Fruit fly (Drosophila melanogaster) whole organism, prepupa: ENCODE data around the gene CG12121.

Experiments used
- CG10631 ChIP-seq: fragments of 200-800 bp; sonication (Bioruptor generic); optimal IDR thresholded peaks from 2 replicates; lab custom pipeline; 2016; ENCODE audit warnings: missing biosample characterization, missing genetic modification characterization
- CG10669 ChIP-seq: fragments of 200-800 bp; sonication (Bioruptor generic); optimal IDR thresholded peaks from 3 replicates; lab custom pipeline; 2018; ENCODE audit warnings: missing biosample characterization, mild to moderate bottlenecking, missing genetic modification characterization, moderate library complexity
- CG11294 ChIP-seq: fragments of 200-800 bp; sonication (Bioruptor generic); IDR thresholded peaks from 2 replicates; pipeline ENCODE4 v1.3.6; 2022; ENCODE audit warnings: missing biosample characterization, missing genetic modification characterization
- CG11762 ChIP-seq: fragments of 200-800 bp; sonication (Bioruptor generic); optimal IDR thresholded peaks from 3 replicates; lab custom pipeline; 2016; ENCODE audit warnings: missing biosample characterization, missing genetic modification characterization; ENCODE audit not compliant: insufficient read depth
- CG11902 ChIP-seq: fragments of 200-800 bp; sonication (Bioruptor generic); optimal IDR thresholded peaks from 3 replicates; lab custom pipeline; 2016; ENCODE audit warnings: missing biosample characterization, missing genetic modification characterization
- CG1621 ChIP-seq: fragments of 200-800 bp; sonication (Bioruptor generic); optimal IDR thresholded peaks from 3 replicates; lab custom pipeline; 2018; ENCODE audit warnings: missing biosample characterization, mild to moderate bottlenecking, missing genetic modification characterization
- CG16779 ChIP-seq: fragments of 200-800 bp; sonication (Bioruptor generic); optimal IDR thresholded peaks from 3 replicates; lab custom pipeline; 2017; ENCODE audit warnings: missing biosample characterization, mild to moderate bottlenecking, missing genetic modification characterization
- CG3032 ChIP-seq: fragments of 200-800 bp; optimal IDR thresholded peaks from 2 replicates; lab custom pipeline; 2019; ENCODE audit warnings: missing biosample characterization, mild to moderate bottlenecking, missing genetic modification characterization, moderate library complexity
- CG31627 ChIP-seq: fragments of 200-800 bp; sonication (Bioruptor generic); optimal IDR thresholded peaks from 3 replicates; lab custom pipeline; 2016; ENCODE audit warnings: missing biosample characterization, missing genetic modification characterization
- CG32006 ChIP-seq: fragments of 200-800 bp; sonication (Bioruptor generic); optimal IDR thresholded peaks from 3 replicates; lab custom pipeline; 2017; ENCODE audit warnings: missing biosample characterization, mild to moderate bottlenecking, missing genetic modification characterization
- CG34406 ChIP-seq: fragments of 200-800 bp; sonication (Bioruptor generic); optimal IDR thresholded peaks from 3 replicates; lab custom pipeline; 2016; ENCODE audit warnings: missing biosample characterization, missing genetic modification characterization
- CG3919 ChIP-seq: fragments of 200-800 bp; sonication (Bioruptor generic); optimal IDR thresholded peaks from 3 replicates; lab custom pipeline; 2016; ENCODE audit warnings: missing biosample characterization, missing genetic modification characterization
- CG6276 ChIP-seq: fragments of 200-800 bp; sonication (Bioruptor generic); optimal IDR thresholded peaks from 2 replicates; lab custom pipeline; 2017; ENCODE audit warnings: missing biosample characterization, mild to moderate bottlenecking, missing genetic modification characterization
- CG6792 ChIP-seq: fragments of 200-800 bp; sonication (Bioruptor generic); optimal IDR thresholded peaks from 3 replicates; lab custom pipeline; 2016; ENCODE audit warnings: missing biosample characterization, missing genetic modification characterization
- CG7368 ChIP-seq: fragments of 200-800 bp; sonication (Bioruptor generic); optimal IDR thresholded peaks from 3 replicates; lab custom pipeline; 2016; ENCODE audit warnings: missing biosample characterization, missing genetic modification characterization
- CG8119 ChIP-seq: fragments of 200-800 bp; sonication (Bioruptor generic); IDR thresholded peaks from 3 replicates; pipeline ENCODE4 v1.3.6; 2022; ENCODE audit warnings: missing biosample characterization, missing genetic modification characterization
- CG8632 ChIP-seq: fragments of 200-800 bp; sonication (Bioruptor generic); optimal IDR thresholded peaks from 3 replicates; lab custom pipeline; 2016; ENCODE audit warnings: missing biosample characterization, missing genetic modification characterization
- Eip75B ChIP-seq: fragments of 200-800 bp; sonication (Bioruptor generic); optimal IDR thresholded peaks from 3 replicates; lab custom pipeline; 2016; ENCODE audit warnings: missing biosample characterization, missing genetic modification characterization
- Eip78C ChIP-seq: fragments of 200-800 bp; sonication (Bioruptor generic); peaks from one replicate; lab custom pipeline; 2016; ENCODE audit warnings: missing biosample characterization, missing genetic modification characterization
- Ets21C ChIP-seq: fragments of 200-800 bp; sonication (Bioruptor generic); optimal IDR thresholded peaks from 3 replicates; lab custom pipeline; 2016; ENCODE audit warnings: missing biosample characterization, missing genetic modification characterization
- Ets96B ChIP-seq: fragments of 200-800 bp; optimal IDR thresholded peaks from 2 replicates; lab custom pipeline; 2019; ENCODE audit warnings: missing biosample characterization, mild to moderate bottlenecking, missing genetic modification characterization, moderate library complexity
- Gug ChIP-seq: fragments of 200-800 bp; sonication (Bioruptor generic); IDR thresholded peaks from 2 replicates; pipeline ENCODE4 v1.3.6; 2022; ENCODE audit warnings: missing biosample characterization, missing genetic modification characterization
- Hr38 ChIP-seq: sonication (Bioruptor generic); optimal IDR thresholded peaks from 2 replicates; lab custom pipeline; 2016; ENCODE audit warnings: missing biosample characterization, missing genetic modification characterization
- Hr39 ChIP-seq: fragments of 200-800 bp; sonication (Bioruptor generic); optimal IDR thresholded peaks from 2 replicates; lab custom pipeline; 2016; ENCODE audit warnings: missing biosample characterization, missing genetic modification characterization
- Lpt ChIP-seq: fragments of 200-800 bp; sonication (Bioruptor generic); optimal IDR thresholded peaks from 3 replicates; lab custom pipeline; 2016; ENCODE audit warnings: missing biosample characterization, missing genetic modification characterization
- Met ChIP-seq: fragments of 200-800 bp; sonication (Bioruptor generic); optimal IDR thresholded peaks from 3 replicates; lab custom pipeline; 2016; ENCODE audit warnings: missing biosample characterization, missing genetic modification characterization
- OdsH ChIP-seq: fragments of 200-800 bp; sonication (Bioruptor generic); optimal IDR thresholded peaks from 3 replicates; lab custom pipeline; 2016; ENCODE audit warnings: missing biosample characterization, missing genetic modification characterization
- Sox102F ChIP-seq: fragments of 200-800 bp; sonication (Bioruptor generic); optimal IDR thresholded peaks from 2 replicates; lab custom pipeline; 2016; ENCODE audit warnings: missing biosample characterization, mild to moderate bottlenecking, missing genetic modification characterization
- Sox15 ChIP-seq: fragments of 200-800 bp; sonication (Bioruptor generic); optimal IDR thresholded peaks from 3 replicates; lab custom pipeline; 2016; ENCODE audit warnings: missing biosample characterization, missing genetic modification characterization
- achi ChIP-seq: fragments of 200-800 bp; sonication (Bioruptor generic); optimal IDR thresholded peaks from 3 replicates; lab custom pipeline; 2016; ENCODE audit warnings: missing biosample characterization, missing genetic modification characterization
- cyc ChIP-seq: fragments of 200-800 bp; sonication (Bioruptor generic); optimal IDR thresholded peaks from 3 replicates; lab custom pipeline; 2016; ENCODE audit warnings: missing biosample characterization, missing genetic modification characterization
- dac ChIP-seq: fragments of 200-800 bp; sonication (Bioruptor generic); optimal IDR thresholded peaks from 2 replicates; lab custom pipeline; 2017; ENCODE audit warnings: missing biosample characterization, mild to moderate bottlenecking, missing genetic modification characterization
- eg ChIP-seq: fragments of 200-800 bp; sonication (Bioruptor generic); IDR thresholded peaks from 3 replicates; pipeline ENCODE4 v1.3.6; 2022; ENCODE audit warnings: missing biosample characterization, missing genetic modification characterization
- esn ChIP-seq: fragments of 200-800 bp; sonication (Bioruptor generic); optimal IDR thresholded peaks from 2 replicates; lab custom pipeline; 2016; ENCODE audit warnings: missing biosample characterization, mild to moderate bottlenecking, missing genetic modification characterization, moderate library complexity
- fd85E ChIP-seq: fragments of 200-800 bp; sonication (Bioruptor generic); optimal IDR thresholded peaks from 3 replicates; lab custom pipeline; 2016; ENCODE audit warnings: missing biosample characterization, missing genetic modification characterization
- fkh ChIP-seq: fragments of 200-800 bp; sonication (Bioruptor generic); optimal IDR thresholded peaks from 3 replicates; lab custom pipeline; 2017; ENCODE audit warnings: missing biosample characterization, mild to moderate bottlenecking, missing genetic modification characterization, moderate library complexity
- net ChIP-seq: fragments of 200-800 bp; sonication (Bioruptor generic); optimal IDR thresholded peaks from 3 replicates; lab custom pipeline; 2016; ENCODE audit warnings: missing biosample characterization, missing genetic modification characterization
- salr ChIP-seq, 2 experiments: fragments of 200-800 bp; sonication (Bioruptor generic); optimal IDR thresholded peaks; 3 replicates each; lab custom pipeline; 2016 to 2018; ENCODE audit warnings: missing biosample characterization in 2 of 2, missing genetic modification characterization in 2 of 2, mild to moderate bottlenecking in 1 of 2
- spab ChIP-seq: fragments of 200-800 bp; sonication (Bioruptor generic); optimal IDR thresholded peaks from 2 replicates; lab custom pipeline; 2017; ENCODE audit warnings: missing biosample characterization, mild to moderate bottlenecking, missing genetic modification characterization, missing genetic modification reagents
- svp ChIP-seq: fragments of 200-800 bp; sonication (Bioruptor generic); peaks from one replicate; lab custom pipeline; 2016; ENCODE audit warnings: missing biosample characterization, missing genetic modification characterization
- vri ChIP-seq: fragments of 200-800 bp; sonication (Bioruptor generic); optimal IDR thresholded peaks from 3 replicates; lab custom pipeline; 2016; ENCODE audit warnings: missing biosample characterization, mild to moderate bottlenecking, missing genetic modification characterization

The CG12121 gene

dm6 chrX:9201866-9202681, 30.1 kb downstream of the CG12121 start (continued):
- no peak for TF ChIP-seq Met (GFP tag; lab: Kevin White, UChicago)
- peak; percentile 64; the same call in 2 of the 3 replicates for TF ChIP-seq CG8119 (GFP tag; lab: Robert Waterston, UW)
- peak; percentile 2 for TF ChIP-seq OdsH (GFP tag; lab: Kevin White, UChicago)
- no peak for TF ChIP-seq CG7368
- TF ChIP-seq CG10669 (GFP tag; lab: Kevin White, UChicago) = peak; percentile 44
- TF ChIP-seq CG11762 (GFP tag; lab: Kevin White, UChicago) = peak; percentile 24
- TF ChIP-seq dac (GFP tag; lab: Kevin White, UChicago) = peak; percentile 57
- no peak for TF ChIP-seq Sox15 (GFP tag; lab: Kevin White, UChicago)
- TF ChIP-seq, all 60 proteins: peak for 37

- no peak for TF ChIP-seq CG11762 (GFP tag; lab: Kevin White, UChicago)
- no peak for TF ChIP-seq Ets21C (GFP tag; lab: Kevin White, UChicago)
- TF ChIP-seq Met (GFP tag; lab: Kevin White, UChicago) = no peak
- TF ChIP-seq fkh (GFP tag; lab: Kevin White, UChicago) = peak; percentile 34
- TF ChIP-seq CG6276 (GFP tag; lab: Kevin White, UChicago) = no peak
- TF ChIP-seq cyc (GFP tag; lab: Kevin White, UChicago) = no peak
- no peak for TF ChIP-seq eg (GFP tag; lab: Robert Waterston, UW)
- TF ChIP-seq CG1621 = no peak
- TF ChIP-seq CG16779 = no peak
- peak; percentile 12 for TF ChIP-seq vri (GFP tag; lab: Kevin White, UChicago)
- TF ChIP-seq Ets96B = no peak
- peak; percentile 15 for TF ChIP-seq Eip78C
- TF ChIP-seq CG8632 (GFP tag; lab: Kevin White, UChicago) = no peak
- TF ChIP-seq CG34406 (GFP tag; lab: Kevin White, UChicago) = no peak
Measured at dm6 chrX:9201080-9201479, 31.1 kb downstream of the CG12121 start.

dm6 chrX:9200234-9200633, 31.9 kb downstream of the CG12121 start:
- TF ChIP-seq vri (GFP tag; lab: Kevin White, UChicago) (peak; percentile 75), CG11294 (no peak)

dm6 chrX:9196362-9196761, 35.8 kb downstream of the CG12121 start, which contains the start of gene CG12118:
Gene CG12118, minus strand, starts transcription at chrX:9196414.
- peak; percentile 71 for TF ChIP-seq CG3919
- TF ChIP-seq Hr39 = peak; percentile 44
- peak; percentile 84 for TF ChIP-seq esn (GFP tag; lab: Kevin White, UChicago)
- TF ChIP-seq fd85E (GFP tag; lab: Kevin White, UChicago) = no peak
- peak; percentile 83 for TF ChIP-seq CG10631 (GFP tag; lab: Kevin White, UChicago)
- peak; percentile 18 for TF ChIP-seq CG1621
- TF ChIP-seq CG16779 = no peak
- peak; percentile 52 for TF ChIP-seq net (GFP tag; lab: Kevin White, UChicago)
- TF ChIP-seq CG6276 (GFP tag; lab: Kevin White, UChicago) = no peak
- TF ChIP-seq CG34406 (GFP tag; lab: Kevin White, UChicago) = peak; percentile 69
- peak; percentile 19 for TF ChIP-seq Sox15 (GFP tag; lab: Kevin White, UChicago)
- peak; percentile 66 for TF ChIP-seq Lpt (GFP tag; lab: Kevin White, UChicago)
- TF ChIP-seq OdsH (GFP tag; lab: Kevin White, UChicago) = peak; percentile 74
- peak; percentile 53 for TF ChIP-seq Eip75B (GFP tag; lab: Kevin White, UChicago)
- TF ChIP-seq spab (GFP tag; lab: Kevin White, UChicago) = no peak
- TF ChIP-seq fkh (GFP tag; lab: Kevin White, UChicago) = peak; percentile 50
- peak; percentile 75 for TF ChIP-seq Gug (GFP tag; lab: Robert Waterston, UW)
- peak; percentile 49 for TF ChIP-seq Ets96B
- TF ChIP-seq Eip78C = peak; percentile 87
- TF ChIP-seq CG6792 = peak; percentile 68
- TF ChIP-seq CG32006 (GFP tag; lab: Kevin White, UChicago) = peak; percentile 62
- peak; percentile 69 for TF ChIP-seq CG8632 (GFP tag; lab: Kevin White, UChicago)
- TF ChIP-seq CG31627 = peak; percentile 53
- peak; percentile 62 for TF ChIP-seq cyc (GFP tag; lab: Kevin White, UChicago)
- no peak for TF ChIP-seq dac (GFP tag; lab: Kevin White, UChicago)
- TF ChIP-seq CG3032 (tag; lab: Kevin White, UChicago) = peak; percentile 61
- peak; percentile 5 for TF ChIP-seq CG11762 (GFP tag; lab: Kevin White, UChicago)
- no peak for TF ChIP-seq svp
- peak; percentile 74 for TF ChIP-seq Met (GFP tag; lab: Kevin White, UChicago)
- peak; percentile 42 for TF ChIP-seq CG11902 (GFP tag; lab: Kevin White, UChicago)
- peak; percentile 67 for TF ChIP-seq CG8119 (GFP tag; lab: Robert Waterston, UW)
- peak; percentile 75 for TF ChIP-seq achi (GFP tag; lab: Kevin White, UChicago)
- TF ChIP-seq Sox102F (GFP tag; lab: Kevin White, UChicago) = peak; percentile 74
- TF ChIP-seq Hr38 (GFP tag; lab: Kevin White, UChicago) = no peak
- TF ChIP-seq salr (GFP tag; optimal IDR thresholded peaks at IDR 0.05; lab: Kevin White, UChicago) = peak in 1 of 2 experiments; percentile 31
